Fruit fly (Drosophila melanogaster) whole organism, embryonic: ENCODE data around the gene Rbp.

ENCODE experiments used
- C15 ChIP-seq: fragments of 200-800 bp; sonication (Bioruptor generic); IDR thresholded peaks from 3 replicates; pipeline ENCODE4 v1.3.6; 2022; ENCODE audit warnings: missing biosample characterization, missing genetic modification characterization
- CG11247 ChIP-seq: fragments of 200-800 bp; sonication (Bioruptor generic); IDR thresholded peaks from 2 replicates; pipeline ENCODE4 v1.3.6; 2022; ENCODE audit warnings: missing biosample characterization, missing genetic modification characterization
- CG11398 ChIP-seq: fragments of 200-800 bp; sonication (Bioruptor generic); optimal IDR thresholded peaks from 2 replicates; lab custom pipeline; 2016; ENCODE audit warnings: missing biosample characterization, missing genetic modification characterization
- CG11696 ChIP-seq: fragments of 200-800 bp; sonication (Bioruptor generic); IDR thresholded peaks from 2 replicates; pipeline ENCODE4 v1.3.6; 2022; ENCODE audit warnings: missing biosample characterization, missing genetic modification characterization
- CG12391 ChIP-seq: fragments of 200-800 bp; sonication (Bioruptor generic); optimal IDR thresholded peaks from 3 replicates; lab custom pipeline; 2018; ENCODE audit warnings: missing biosample characterization, mild to moderate bottlenecking, missing genetic modification characterization, moderate library complexity
- CG13123 ChIP-seq: fragments of 200-800 bp; sonication (Bioruptor generic); optimal IDR thresholded peaks from 2 replicates; lab custom pipeline; 2016; ENCODE audit warnings: missing biosample characterization, missing genetic modification characterization
- CG14050 ChIP-seq: fragments of 200-800 bp; sonication (Bioruptor generic); IDR thresholded peaks from 3 replicates; pipeline ENCODE4 v1.3.6; 2022; ENCODE audit warnings: missing biosample characterization, missing genetic modification characterization
- CG17186 ChIP-seq: fragments of 200-800 bp; sonication (Bioruptor generic); optimal IDR thresholded peaks from 3 replicates; lab custom pipeline; 2017; ENCODE audit warnings: missing biosample characterization, missing genetic modification reagents, missing genetic modification characterization
- CG17829 ChIP-seq: fragments of 200-800 bp; optimal IDR thresholded peaks from 2 replicates; lab custom pipeline; 2019; ENCODE audit warnings: missing biosample characterization, mild to moderate bottlenecking, missing genetic modification characterization, moderate library complexity
- CG2129 ChIP-seq: fragments of 200-800 bp; sonication (Bioruptor generic); IDR thresholded peaks from 2 replicates; pipeline ENCODE4 v1.3.6; 2022; ENCODE audit warnings: missing biosample characterization, missing genetic modification characterization; ENCODE audit not compliant: partially characterized antibody
- CG2199 ChIP-seq: fragments of 200-800 bp; sonication (Bioruptor generic); IDR thresholded peaks from 3 replicates; pipeline ENCODE4 v1.3.6; 2022; ENCODE audit warnings: missing biosample characterization, missing genetic modification characterization
- CG2202 ChIP-seq: fragments of 200-800 bp; sonication (Bioruptor generic); optimal IDR thresholded peaks from 2 replicates; lab custom pipeline; 2018; ENCODE audit warnings: missing biosample characterization, mild to moderate bottlenecking, missing genetic modification characterization
- CG30020 ChIP-seq: fragments of 200-800 bp; optimal IDR thresholded peaks from 2 replicates; lab custom pipeline; 2019; ENCODE audit warnings: missing biosample characterization, mild to moderate bottlenecking, missing genetic modification characterization, moderate library complexity
- CG3163 ChIP-seq: fragments of 200-800 bp; sonication (Bioruptor generic); optimal IDR thresholded peaks from 3 replicates; lab custom pipeline; 2016; ENCODE audit warnings: missing biosample characterization, missing genetic modification characterization
- CG34224 ChIP-seq: fragments of 200-800 bp; sonication (Bioruptor generic); IDR thresholded peaks from 3 replicates; pipeline ENCODE4 v1.3.6; 2022; ENCODE audit warnings: missing biosample characterization, missing genetic modification characterization; ENCODE audit not compliant: partially characterized antibody
- CG3838 ChIP-seq: fragments of 200-800 bp; sonication (Bioruptor generic); optimal IDR thresholded peaks from 3 replicates; lab custom pipeline; 2016; ENCODE audit warnings: missing biosample characterization, missing genetic modification characterization
- CG6683 ChIP-seq: fragments of 200-800 bp; sonication (Bioruptor generic); optimal IDR thresholded peaks from 2 replicates; lab custom pipeline; 2017; ENCODE audit warnings: missing biosample characterization, mild to moderate bottlenecking, missing genetic modification characterization, missing genetic modification reagents
- CG7357 ChIP-seq: fragments of 200-800 bp; sonication (Bioruptor generic); IDR thresholded peaks from 3 replicates; pipeline ENCODE4 v1.3.6; 2022; ENCODE audit warnings: missing biosample characterization, missing genetic modification characterization
- CG7928 ChIP-seq: fragments of 200-800 bp; sonication (Bioruptor generic); optimal IDR thresholded peaks from 2 replicates; lab custom pipeline; 2017; ENCODE audit warnings: missing biosample characterization, mild to moderate bottlenecking, missing genetic modification characterization
- CG7963 ChIP-seq: fragments of 200-800 bp; sonication (Bioruptor generic); IDR thresholded peaks from 3 replicates; pipeline ENCODE4 v1.3.6; 2022; ENCODE audit warnings: missing biosample characterization, missing genetic modification characterization; ENCODE audit not compliant: partially characterized antibody
- CG7987 ChIP-seq: fragments of 200-800 bp; sonication (Bioruptor generic); optimal IDR thresholded peaks from 2 replicates; lab custom pipeline; 2018; ENCODE audit warnings: missing biosample characterization, mild to moderate bottlenecking, missing genetic modification characterization, moderate library complexity
- CG8290 ChIP-seq, 3 experiments: fragments of 200-800 bp; sonication (Bioruptor generic); optimal IDR thresholded peaks; 2 replicates each; lab custom pipeline; 2016 to 2019; ENCODE audit warnings: missing biosample characterization in 3 of 3, missing genetic modification characterization in 3 of 3, mild to moderate bottlenecking in 2 of 3, moderate library complexity in 1 of 3
- CG8924 ChIP-seq: fragments of 200-800 bp; optimal IDR thresholded peaks from 3 replicates; lab custom pipeline; 2019; ENCODE audit warnings: missing biosample characterization, mild to moderate bottlenecking, missing genetic modification characterization, moderate library complexity
- CG9215 ChIP-seq: fragments of 200-800 bp; sonication (Bioruptor generic); IDR thresholded peaks from 2 replicates; pipeline ENCODE4 v1.3.6; 2022; ENCODE audit warnings: missing biosample characterization, missing genetic modification characterization
- CG9797 ChIP-seq: fragments of 200-800 bp; sonication (Bioruptor generic); optimal IDR thresholded peaks from 3 replicates; lab custom pipeline; 2018; ENCODE audit warnings: missing biosample characterization, mild to moderate bottlenecking, missing genetic modification characterization
- Dbx ChIP-seq: fragments of 200-800 bp; sonication (Bioruptor generic); IDR thresholded peaks from 3 replicates; pipeline ENCODE4 v1.3.6; 2022; ENCODE audit warnings: missing biosample characterization, missing genetic modification characterization
- Dek ChIP-seq: fragments of 200-800 bp; sonication (Bioruptor generic); optimal IDR thresholded peaks from 3 replicates; lab custom pipeline; 2019; ENCODE audit warnings: missing biosample characterization, mild to moderate bottlenecking, missing genetic modification characterization, moderate library complexity
- HmgZ ChIP-seq: fragments of 200-800 bp; sonication (Bioruptor generic); optimal IDR thresholded peaks from 2 replicates; lab custom pipeline; 2018; ENCODE audit warnings: missing biosample characterization, mild to moderate bottlenecking, missing genetic modification characterization
- Max ChIP-seq: fragments of 200-800 bp; sonication (Bioruptor generic); optimal IDR thresholded peaks from 2 replicates; lab custom pipeline; 2016; ENCODE audit warnings: missing biosample characterization, mild to moderate bottlenecking, missing genetic modification characterization
- Myb ChIP-seq: fragments of 200-800 bp; sonication (Bioruptor generic); optimal IDR thresholded peaks from 2 replicates; lab custom pipeline; 2016; ENCODE audit warnings: missing biosample characterization, missing genetic modification characterization
- Neu2 ChIP-seq: fragments of 200-800 bp; sonication (Bioruptor generic); optimal IDR thresholded peaks from 3 replicates; lab custom pipeline; 2016; ENCODE audit warnings: missing biosample characterization, missing genetic modification characterization, borderline replicate concordance
- Ptx1 ChIP-seq: fragments of 200-800 bp; sonication (Bioruptor generic); IDR thresholded peaks from 2 replicates; pipeline ENCODE4 v1.3.6; 2022; ENCODE audit warnings: missing biosample characterization, missing genetic modification characterization
- Xbp1 ChIP-seq: fragments of 200-800 bp; sonication (Bioruptor generic); optimal IDR thresholded peaks from 3 replicates; lab custom pipeline; 2016; ENCODE audit warnings: missing biosample characterization, mild to moderate bottlenecking, missing genetic modification characterization
- ash1 ChIP-seq: fragments of 200-800 bp; sonication (Bioruptor generic); optimal IDR thresholded peaks from 2 replicates; lab custom pipeline; 2018; ENCODE audit warnings: missing biosample characterization, mild to moderate bottlenecking, missing genetic modification characterization
- az2 ChIP-seq: fragments of 200-800 bp; sonication (Bioruptor generic); optimal IDR thresholded peaks from 3 replicates; lab custom pipeline; 2016; ENCODE audit warnings: missing biosample characterization, missing genetic modification characterization
- da ChIP-seq: fragments of 200-800 bp; sonication (Bioruptor generic); optimal IDR thresholded peaks from 2 replicates; lab custom pipeline; 2016; ENCODE audit warnings: missing biosample characterization, missing genetic modification characterization
- danr ChIP-seq: fragments of 200-800 bp; sonication (Bioruptor generic); IDR thresholded peaks from 2 replicates; pipeline ENCODE4 v1.3.6; 2022; ENCODE audit warnings: missing biosample characterization, missing genetic modification characterization
- fd64A ChIP-seq: fragments of 200-800 bp; sonication (Bioruptor generic); optimal IDR thresholded peaks from 3 replicates; lab custom pipeline; 2018; ENCODE audit warnings: missing biosample characterization, mild to moderate bottlenecking, missing genetic modification characterization
- hkb ChIP-seq, 2 experiments: fragments of 200-800 bp in 1 of 2; fragments of >200 bp in 1 of 2; sonication (Bioruptor generic) in 1 of 2; IDR thresholded peaks in 1 of 2; optimal IDR thresholded peaks in 1 of 2; 2 replicates each; pipeline versions ENCODE4 v1.3.6 to Lab custom; 2017 to 2022; ENCODE audit warnings: missing biosample characterization in 1 of 2, missing genetic modification characterization in 1 of 2
- ind ChIP-seq: fragments of 200-800 bp; sonication (Bioruptor generic); optimal IDR thresholded peaks from 3 replicates; lab custom pipeline; 2016; ENCODE audit warnings: missing biosample characterization, missing genetic modification characterization
- lab ChIP-seq: fragments of 200-800 bp; sonication (Bioruptor generic); optimal IDR thresholded peaks from 3 replicates; lab custom pipeline; 2017; ENCODE audit warnings: missing biosample characterization, missing genetic modification characterization, mild to moderate bottlenecking, moderate library complexity, missing genetic modification reagents
- lilli ChIP-seq: fragments of 200-800 bp; sonication (Bioruptor generic); optimal IDR thresholded peaks from 3 replicates; lab custom pipeline; 2016; ENCODE audit warnings: missing biosample characterization, missing genetic modification characterization
- luna ChIP-seq: fragments of 200-800 bp; sonication (Bioruptor generic); optimal IDR thresholded peaks from 2 replicates; lab custom pipeline; 2016; ENCODE audit warnings: missing biosample characterization, missing genetic modification characterization
- nmo ChIP-seq: fragments of 200-800 bp; sonication (Bioruptor generic); optimal IDR thresholded peaks from 2 replicates; lab custom pipeline; 2018; ENCODE audit warnings: missing biosample characterization, mild to moderate bottlenecking, missing genetic modification characterization, moderate library complexity
- org-1 ChIP-seq: fragments of 200-800 bp; sonication (Bioruptor generic); optimal IDR thresholded peaks from 2 replicates; lab custom pipeline; 2017; ENCODE audit warnings: missing biosample characterization, missing genetic modification characterization
- p53 ChIP-seq: fragments of 200-800 bp; sonication (Bioruptor generic); optimal IDR thresholded peaks from 2 replicates; lab custom pipeline; 2016; ENCODE audit warnings: missing biosample characterization, missing genetic modification characterization
- sima ChIP-seq: fragments of 200-800 bp; sonication (Bioruptor generic); optimal IDR thresholded peaks from 2 replicates; lab custom pipeline; 2016; ENCODE audit warnings: missing biosample characterization, missing genetic modification characterization
- sisA ChIP-seq: fragments of 200-800 bp; sonication (Bioruptor generic); IDR thresholded peaks from 2 replicates; pipeline ENCODE4 v1.3.6; 2022; ENCODE audit warnings: missing biosample characterization, missing genetic modification characterization
- sr ChIP-seq: fragments of 200-800 bp; sonication (Bioruptor generic); IDR thresholded peaks from 3 replicates; pipeline ENCODE4 v1.3.6; 2022; ENCODE audit warnings: missing biosample characterization, missing genetic modification characterization
- tll ChIP-seq, 2 experiments: fragments of 200-800 bp in 1 of 2; fragments of >200 bp in 1 of 2; sonication (Bioruptor generic) in 1 of 2; optimal IDR thresholded peaks; 2 replicates each; lab custom pipeline; 2017 to 2019; ENCODE audit warnings: missing biosample characterization in 2 of 2, missing genetic modification characterization in 2 of 2, mild to moderate bottlenecking in 1 of 2, moderate library complexity in 1 of 2

Rbp gene

dm6 chr3R:15371833-15372232, 2.6 kb upstream of the Rbp start, which contains the start of the genes Ccm3 and CG6136 (continued):
- no peak for TF ChIP-seq CG3838
- TF ChIP-seq CG7928 = peak; percentile 27
- TF ChIP-seq danr (GFP tag; lab: Robert Waterston, UW) = no peak
- peak; percentile 19 for TF ChIP-seq CG30020
- TF ChIP-seq Max (GFP tag; lab: Kevin White, UChicago) = peak; percentile 59
- peak; percentile 43 for TF ChIP-seq Xbp1 (GFP tag; lab: Kevin White, UChicago)
- peak; percentile 77 for TF ChIP-seq CG2129 (GFP tag; lab: Robert Waterston, UW)
- TF ChIP-seq CG17829 (tag; lab: Kevin White, UChicago) = peak; percentile 34
- no peak for TF ChIP-seq CG13123 (GFP tag; lab: Kevin White, UChicago)
- no peak for TF ChIP-seq sr (GFP tag; lab: Robert Waterston, UW)
- TF ChIP-seq lab (GFP tag; lab: Kevin White, UChicago) = peak; percentile 61
- TF ChIP-seq CG11247 (GFP tag; lab: Robert Waterston, UW) = peak; percentile 44; the same call in 1 of the 2 replicates
- TF ChIP-seq CG2202 = no peak
- peak; percentile 83 for TF ChIP-seq CG7963
- peak; percentile 26 for TF ChIP-seq CG9797 (GFP tag; lab: Kevin White, UChicago)
- no peak for TF ChIP-seq az2
- TF ChIP-seq lilli (GFP tag; lab: Kevin White, UChicago) = peak; percentile 52
- no peak for TF ChIP-seq ash1 (GFP tag; lab: Kevin White, UChicago)
- TF ChIP-seq CG7987 (GFP tag; lab: Kevin White, UChicago) = peak; percentile 33
- no peak for TF ChIP-seq CG7357 (GFP tag; lab: Robert Waterston, UW)
- TF ChIP-seq ind (GFP tag; lab: Kevin White, UChicago) = peak; percentile 19
- no peak for TF ChIP-seq C15
- TF ChIP-seq CG14050 (GFP tag; lab: Robert Waterston, UW) = no peak
- no peak for TF ChIP-seq CG9215 (GFP tag; lab: Robert Waterston, UW)
- peak; percentile 26 for TF ChIP-seq CG6683
- TF ChIP-seq tll (GFP tag; optimal IDR thresholded peaks at IDR 0.05; lab: Kevin White, UChicago) = no peak
- TF ChIP-seq CG2199 (GFP tag; lab: Robert Waterston, UW) = no peak
- no peak for TF ChIP-seq hkb (optimal IDR thresholded peaks at IDR 0.05; lab: Kevin White, UChicago)
- 0 out of 2 replicates have a peak, but pooled peaks have one; percentile 41 for TF ChIP-seq hkb (GFP tag; IDR thresholded peaks at IDR 0.05; lab: Robert Waterston, UW)
- peak; percentile 19 for TF ChIP-seq p53 (GFP tag; lab: Kevin White, UChicago)
- no peak for TF ChIP-seq fd64A (GFP tag; lab: Kevin White, UChicago)
- peak; percentile 82 for TF ChIP-seq HmgZ (tag; lab: Kevin White, UChicago)
- peak; percentile 22 for TF ChIP-seq luna (GFP tag; lab: Kevin White, UChicago)
- TF ChIP-seq da = no peak
- no peak for TF ChIP-seq Ptx1
- peak; percentile 49 for TF ChIP-seq CG3163
- no peak for TF ChIP-seq CG11398
- TF ChIP-seq nmo (GFP tag; lab: Kevin White, UChicago) = peak; percentile 43
- peak; percentile 16 for TF ChIP-seq CG12391 (tag; lab: Kevin White, UChicago)
- peak; percentile 23 for TF ChIP-seq Neu2 (GFP tag; lab: Kevin White, UChicago)
- TF ChIP-seq sisA = 0 out of 2 replicates have a peak, but pooled peaks have one; percentile 12
- TF ChIP-seq sima (GFP tag; lab: Kevin White, UChicago) = no peak
- no peak for TF ChIP-seq CG11696 (GFP tag; lab: Robert Waterston, UW)
- peak; percentile 52 for TF ChIP-seq CG17186 (GFP tag; lab: Kevin White, UChicago)
- TF ChIP-seq CG34224 (GFP tag; lab: Robert Waterston, UW) = peak; percentile 92
- TF ChIP-seq CG8924 = peak; percentile 57
- TF ChIP-seq CG8290 (GFP tag; optimal IDR thresholded peaks at IDR 0.05; lab: Kevin White, UChicago) = no peak
- TF ChIP-seq CG8290 (tag; optimal IDR thresholded peaks at IDR 0.05; lab: Kevin White, UChicago) = peak in 1 of 2 experiments; percentile 69
- TF ChIP-seq org-1 (GFP tag; lab: Kevin White, UChicago) = no peak
- no peak for TF ChIP-seq Dek (tag; lab: Kevin White, UChicago)
- TF ChIP-seq Dbx (GFP tag; lab: Robert Waterston, UW) = peak; percentile 75
- TF ChIP-seq Myb (GFP tag; lab: Kevin White, UChicago) = peak; percentile 64
